Worm (Caenorhabditis elegans): Measurements from ENCODE around the gene lgc-18.

lgc-18 gene

DNA sequence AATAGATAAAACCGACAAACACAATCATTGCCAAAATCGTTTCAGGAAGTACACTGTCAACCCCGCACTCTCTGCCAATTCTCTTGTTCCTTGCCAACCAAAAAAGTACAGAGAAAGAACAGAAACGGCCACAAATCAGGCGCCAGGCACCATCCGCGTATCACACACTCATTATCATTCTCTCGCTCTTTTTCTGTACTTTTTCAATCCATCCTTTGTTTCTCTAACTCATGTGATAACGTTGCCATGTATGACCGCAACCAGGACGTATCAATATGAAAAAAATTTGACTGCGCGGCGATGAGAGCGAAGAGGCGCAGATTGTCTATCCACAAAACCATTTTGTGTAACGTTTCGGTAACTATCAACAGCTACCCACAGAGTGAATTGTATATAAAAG, 20.8 kb upstream of the lgc-18 start, which contains the start of gene col-181:
TSS of gene col-181 (plus strand) at position 301 of the 400 bp plus-strand sequence.
- TF ChIP-seq klf-2 (GFP tag; conservative IDR thresholded peaks at IDR 0.05) (no peak), ref-1 (GFP tag; conservative IDR thresholded peaks at IDR 0.05) (no peak), med-1 (GFP tag; optimal IDR thresholded peaks at IDR 0.05; ENCODE audit: insufficient read depth) (no peak), ztf-23 (GFP tag; IDR thresholded peaks at IDR 0.05) (no peak), tab-1 (GFP tag; IDR thresholded peaks at IDR 0.05) (no peak), ztf-29 (GFP tag; IDR thresholded peaks at IDR 0.05) (no peak), cog-1 (tag; optimal IDR thresholded peaks at IDR 0.05) (no peak), flt-1 (GFP tag; IDR thresholded peaks at IDR 0.05) (no peak), T22C8.4 (GFP tag; IDR thresholded peaks at IDR 0.05) (no peak)

ce11 chrX:12105458-12105857, 19.9 kb upstream of the lgc-18 start:
- TF ChIP-seq ztf-23 (GFP tag; IDR thresholded peaks at IDR 0.05) = no peak
- no peak for TF ChIP-seq T22C8.4 (GFP tag; IDR thresholded peaks at IDR 0.05)
- no peak for TF ChIP-seq ztf-29 (GFP tag; IDR thresholded peaks at IDR 0.05)
- TF ChIP-seq ref-1 (GFP tag; conservative IDR thresholded peaks at IDR 0.05) = no peak
- no peak for TF ChIP-seq med-1 (GFP tag; optimal IDR thresholded peaks at IDR 0.05; ENCODE audit: insufficient read depth)
- no peak for TF ChIP-seq cog-1 (tag; optimal IDR thresholded peaks at IDR 0.05)
- TF ChIP-seq klf-2 (GFP tag; conservative IDR thresholded peaks at IDR 0.05) = no peak
- TF ChIP-seq tab-1 (GFP tag; IDR thresholded peaks at IDR 0.05) = no peak
- TF ChIP-seq flt-1 (GFP tag; IDR thresholded peaks at IDR 0.05) = no peak

ce11 chrX:12106004-12106403, 19.4 kb upstream of the lgc-18 start:
- peak; percentile 98 for TF ChIP-seq ztf-29 (GFP tag; IDR thresholded peaks at IDR 0.05)
- peak; percentile 96 for TF ChIP-seq ref-1 (GFP tag; conservative IDR thresholded peaks at IDR 0.05)
- no peak; the same call in 1 of the 2 replicates for TF ChIP-seq tab-1 (GFP tag; IDR thresholded peaks at IDR 0.05)
- peak; percentile 95 for TF ChIP-seq cog-1 (tag; optimal IDR thresholded peaks at IDR 0.05)
- TF ChIP-seq med-1 (GFP tag; optimal IDR thresholded peaks at IDR 0.05; ENCODE audit: insufficient read depth) = peak; percentile 90
- peak; percentile 99 for TF ChIP-seq flt-1 (GFP tag; IDR thresholded peaks at IDR 0.05)
- TF ChIP-seq ztf-23 (GFP tag; IDR thresholded peaks at IDR 0.05) = peak; percentile 98
- peak; percentile 98 for TF ChIP-seq klf-2 (GFP tag; conservative IDR thresholded peaks at IDR 0.05)
- TF ChIP-seq T22C8.4 (GFP tag; IDR thresholded peaks at IDR 0.05) = peak; percentile 97

DNA sequence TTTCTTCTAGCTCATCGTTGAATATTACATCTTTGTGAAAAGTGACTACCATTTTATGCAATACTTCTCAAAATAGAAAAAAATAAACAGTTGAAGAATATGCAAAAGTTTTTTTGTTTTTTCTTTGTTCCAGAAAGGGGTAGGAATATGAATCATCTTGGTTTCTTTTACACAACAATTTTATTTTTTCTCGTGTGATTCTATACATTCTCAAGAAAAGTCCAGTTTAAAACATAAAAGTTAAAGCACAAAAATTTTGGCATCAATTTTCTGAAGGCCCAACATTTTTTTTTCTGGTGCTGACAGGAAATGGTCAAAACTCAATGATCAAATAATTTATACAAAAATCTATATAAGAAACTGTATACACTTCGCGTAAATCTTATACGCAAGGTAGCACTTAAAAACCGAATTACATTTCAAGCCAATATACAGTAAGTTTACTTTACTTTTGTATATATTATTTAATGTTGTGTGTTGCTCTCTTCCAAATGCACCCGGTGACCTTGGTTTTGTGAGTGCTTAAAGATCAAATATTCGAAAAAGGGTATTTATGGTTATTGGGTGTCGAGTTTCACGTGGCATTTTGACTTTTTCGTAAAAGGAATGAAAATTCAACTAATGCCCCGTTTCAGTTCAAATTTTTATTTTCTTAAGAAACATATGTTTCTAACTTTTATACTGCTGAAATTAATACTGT, 16.7 kb upstream of the lgc-18 start, which contains the start of the genes W03G11.2 and lgc-13:
TSS of gene W03G11.2 (minus strand) at position 101 of the 700 bp plus-strand sequence.
TSS of gene lgc-13 (plus strand) at position 650 of the 700 bp plus-strand sequence.
- no peak for TF ChIP-seq med-1 (GFP tag; optimal IDR thresholded peaks at IDR 0.05; ENCODE audit: insufficient read depth)
- TF ChIP-seq ref-1 (GFP tag; conservative IDR thresholded peaks at IDR 0.05) = no peak
- no peak for TF ChIP-seq cog-1 (tag; optimal IDR thresholded peaks at IDR 0.05)
- no peak for TF ChIP-seq flt-1 (GFP tag; IDR thresholded peaks at IDR 0.05)
- no peak for TF ChIP-seq tab-1 (GFP tag; IDR thresholded peaks at IDR 0.05)
- TF ChIP-seq ztf-29 (GFP tag; IDR thresholded peaks at IDR 0.05) = no peak
- TF ChIP-seq T22C8.4 (GFP tag; IDR thresholded peaks at IDR 0.05) = no peak
- TF ChIP-seq ztf-23 (GFP tag; IDR thresholded peaks at IDR 0.05) = no peak
- no peak for TF ChIP-seq klf-2 (GFP tag; conservative IDR thresholded peaks at IDR 0.05)

DNA sequence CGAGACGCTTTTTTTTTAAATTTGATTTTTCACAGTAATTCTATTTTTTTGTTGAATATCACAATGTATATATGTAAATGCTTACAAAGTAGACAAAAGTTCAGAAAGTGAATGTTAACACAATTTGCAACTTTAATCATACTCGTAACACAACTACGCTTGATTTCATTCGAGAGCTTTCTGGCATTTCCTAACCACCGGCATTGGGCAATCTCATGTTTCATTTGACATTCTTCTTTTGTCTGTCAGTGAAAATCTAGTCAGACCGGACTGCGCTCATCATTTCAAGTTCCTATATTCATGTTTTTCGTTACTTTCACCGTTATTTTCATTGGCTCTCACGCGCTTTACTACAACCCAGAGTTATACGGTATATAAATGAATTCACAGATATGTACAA, 14.2 kb upstream of the lgc-18 start, which contains the start of gene lgc-14:
TSS of gene lgc-14 (plus strand) at position 301 of the 400 bp plus-strand sequence.
- no peak for TF ChIP-seq flt-1 (GFP tag; IDR thresholded peaks at IDR 0.05)
- no peak for TF ChIP-seq med-1 (GFP tag; optimal IDR thresholded peaks at IDR 0.05; ENCODE audit: insufficient read depth)
- TF ChIP-seq tab-1 (GFP tag; IDR thresholded peaks at IDR 0.05) = no peak
- no peak for TF ChIP-seq klf-2 (GFP tag; conservative IDR thresholded peaks at IDR 0.05)
- no peak for TF ChIP-seq T22C8.4 (GFP tag; IDR thresholded peaks at IDR 0.05)

DNA sequence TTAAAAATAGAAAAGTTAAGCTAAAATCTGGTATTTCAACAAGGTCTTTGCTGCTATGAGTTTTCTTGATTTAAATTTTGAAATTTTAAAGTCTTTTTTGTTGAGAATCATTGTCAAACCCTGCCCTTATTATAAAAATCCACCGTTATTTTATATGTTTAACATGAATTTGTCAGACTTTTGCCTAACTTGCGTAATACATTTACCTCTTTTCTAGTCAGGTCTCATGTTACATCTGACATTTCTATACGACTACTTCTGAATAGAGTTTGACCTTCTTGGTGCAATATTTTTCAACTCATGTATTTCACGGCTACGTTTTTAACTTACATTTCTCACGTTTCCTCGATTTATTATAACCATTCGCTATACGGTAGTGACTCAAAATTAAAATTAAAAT, 11.4 kb upstream of the lgc-18 start, which contains the start of gene lgc-15:
TSS of gene lgc-15 (plus strand) at position 301 of the 400 bp plus-strand sequence.
- TF ChIP-seq flt-1 (GFP tag; IDR thresholded peaks at IDR 0.05) (no peak), ztf-29 (GFP tag; IDR thresholded peaks at IDR 0.05) (no peak), tab-1 (GFP tag; IDR thresholded peaks at IDR 0.05) (no peak), ref-1 (GFP tag; conservative IDR thresholded peaks at IDR 0.05) (no peak), T22C8.4 (GFP tag; IDR thresholded peaks at IDR 0.05) (no peak), klf-2 (GFP tag; conservative IDR thresholded peaks at IDR 0.05) (no peak), cog-1 (tag; optimal IDR thresholded peaks at IDR 0.05) (no peak)

- no peak for TF ChIP-seq tab-1 (GFP tag; IDR thresholded peaks at IDR 0.05)
- TF ChIP-seq T22C8.4 (GFP tag; IDR thresholded peaks at IDR 0.05) = no peak
- TF ChIP-seq med-1 (GFP tag; optimal IDR thresholded peaks at IDR 0.05; ENCODE audit: insufficient read depth) = no peak
- TF ChIP-seq cog-1 (tag; optimal IDR thresholded peaks at IDR 0.05) = no peak
- no peak for TF ChIP-seq flt-1 (GFP tag; IDR thresholded peaks at IDR 0.05)
- TF ChIP-seq ztf-23 (GFP tag; IDR thresholded peaks at IDR 0.05) = no peak
- TF ChIP-seq klf-2 (GFP tag; conservative IDR thresholded peaks at IDR 0.05) = no peak
- no peak for TF ChIP-seq ztf-29 (GFP tag; IDR thresholded peaks at IDR 0.05)
- TF ChIP-seq ref-1 (GFP tag; conservative IDR thresholded peaks at IDR 0.05) = no peak
Observed at ce11 chrX:12118340-12118739, 7.1 kb upstream of the lgc-18 start, which contains the start of gene lgc-16. Gene lgc-16 (plus strand): TSS chrX:12118640.

- TF ChIP-seq ref-1 (GFP tag; conservative IDR thresholded peaks at IDR 0.05) = no peak
- no peak for TF ChIP-seq klf-2 (GFP tag; conservative IDR thresholded peaks at IDR 0.05)
- no peak for TF ChIP-seq tab-1 (GFP tag; IDR thresholded peaks at IDR 0.05)
Observed at ce11 chrX:12121285-12121684, 4.1 kb upstream of the lgc-18 start, which contains the start of gene lgc-17. Gene lgc-17 (plus strand): TSS chrX:12121585.

DNA sequence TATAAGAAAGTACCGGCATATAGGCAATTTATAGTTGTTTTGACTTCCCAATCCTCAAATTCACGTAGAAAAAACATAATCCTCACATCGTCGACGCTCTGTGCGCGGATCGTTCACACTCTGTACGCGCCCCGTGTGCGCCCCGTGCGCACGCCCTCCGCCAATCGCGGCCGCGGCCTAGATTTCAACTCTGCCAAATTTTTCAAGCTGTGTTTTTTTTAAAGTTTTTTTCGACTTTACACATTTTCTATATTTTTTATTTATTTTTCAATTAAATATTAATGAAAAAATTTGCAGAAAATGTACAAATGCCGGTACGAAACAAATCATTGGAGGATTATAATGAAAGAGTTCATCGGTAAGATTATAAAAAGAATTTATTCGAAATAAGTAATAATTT, 2.3 kb upstream of the lgc-18 start, which contains the start of gene T01H10.11:
TSS of gene T01H10.11 (plus strand) at position 301 of the 400 bp plus-strand sequence.
- TF ChIP-seq med-1 (GFP tag; optimal IDR thresholded peaks at IDR 0.05; ENCODE audit: insufficient read depth) (no peak), ztf-23 (GFP tag; IDR thresholded peaks at IDR 0.05) (no peak), tab-1 (GFP tag; IDR thresholded peaks at IDR 0.05) (no peak), T22C8.4 (GFP tag; IDR thresholded peaks at IDR 0.05) (no peak), ztf-29 (GFP tag; IDR thresholded peaks at IDR 0.05) (no peak), klf-2 (GFP tag; conservative IDR thresholded peaks at IDR 0.05) (no peak), flt-1 (GFP tag; IDR thresholded peaks at IDR 0.05) (no peak), cog-1 (tag; optimal IDR thresholded peaks at IDR 0.05) (no peak), ref-1 (GFP tag; conservative IDR thresholded peaks at IDR 0.05) (no peak)
